Worm (Caenorhabditis elegans) whole organism, early embryonic: ENCODE data around the gene K01C8.2.

Experiments
- B0310.2 ChIP-seq: sonication (generic microtip); optimal IDR thresholded peaks from 2 replicates; lab custom pipeline; 2016; ENCODE audit warnings: mild to moderate bottlenecking, missing genetic modification characterization, missing compliant biosample characterization
- F13C5.2 ChIP-seq: sonication (generic microtip); optimal IDR thresholded peaks from 2 replicates; lab custom pipeline; 2017; ENCODE audit warnings: mild to moderate bottlenecking, missing genetic modification characterization, inconsistent platforms, missing compliant biosample characterization
- aly-1 ChIP-seq: sonication (generic microtip); optimal IDR thresholded peaks from 2 replicates; lab custom pipeline; 2016; ENCODE audit warnings: missing genetic modification characterization, missing compliant biosample characterization
- ama-1 ChIP-seq: fragments of 150-350 bp; optimal IDR thresholded peaks from 2 replicates; lab custom pipeline; 2014
- ceh-13 ChIP-seq: fragments of 200-800 bp; sonication (Bioruptor generic); optimal IDR thresholded peaks from 2 replicates; lab custom pipeline; 2018; ENCODE audit warnings: mild to moderate bottlenecking, missing genetic modification characterization, missing compliant biosample characterization
- ceh-36 ChIP-seq: sonication (generic microtip); optimal IDR thresholded peaks from 2 replicates; lab custom pipeline; 2016; ENCODE audit warnings: missing genetic modification characterization, inconsistent platforms, missing compliant biosample characterization
- ets-7 ChIP-seq: sonication (generic microtip); optimal IDR thresholded peaks from 2 replicates; lab custom pipeline; 2016; ENCODE audit warnings: missing genotype, missing genetic modification characterization, missing compliant biosample characterization
- flt-1 ChIP-seq: fragments of 200-800 bp; sonication (Bioruptor generic); IDR thresholded peaks from 2 replicates; pipeline ENCODE4 v1.3.6; 2022; ENCODE audit warnings: missing genetic modification characterization, missing compliant biosample characterization
- hmbx-1 ChIP-seq: sonication (generic microtip); optimal IDR thresholded peaks from 2 replicates; lab custom pipeline; 2016; ENCODE audit warnings: mild to moderate bottlenecking, missing genetic modification characterization, missing compliant biosample characterization
- hmg-4 ChIP-seq: fragments of 200-800 bp; sonication (Bioruptor generic); optimal IDR thresholded peaks from 2 replicates; lab custom pipeline; 2018; ENCODE audit warnings: mild to moderate bottlenecking, missing genetic modification characterization, missing compliant biosample characterization
- hnd-1 ChIP-seq: sonication (generic microtip); optimal IDR thresholded peaks from 2 replicates; lab custom pipeline; 2016; ENCODE audit warnings: missing genetic modification characterization, missing compliant biosample characterization
- pes-1 ChIP-seq: fragments of 200-800 bp; sonication (Bioruptor generic); IDR thresholded peaks from 2 replicates; pipeline ENCODE4 v1.3.6; 2022; ENCODE audit warnings: missing genetic modification reagents, missing genetic modification characterization, missing compliant biosample characterization
- scrt-1 ChIP-seq: fragments of 200-800 bp; sonication (Bioruptor generic); IDR thresholded peaks from 2 replicates; pipeline ENCODE4 v1.3.6; 2022; ENCODE audit warnings: missing genetic modification characterization, missing compliant biosample characterization
- sea-1 ChIP-seq: fragments of 200-800 bp; sonication (Bioruptor generic); conservative IDR thresholded peaks from 2 replicates; pipeline ENCODE4 v1.3.6; 2022; ENCODE audit warnings: missing genetic modification characterization, missing compliant biosample characterization
- tbx-11 ChIP-seq: fragments of 200-800 bp; sonication (Bioruptor generic); IDR thresholded peaks from 2 replicates; pipeline ENCODE4 v1.3.6; 2022; ENCODE audit warnings: missing genetic modification characterization, missing compliant biosample characterization
- tbx-37 ChIP-seq: fragments of 200-800 bp; sonication (Bioruptor generic); conservative IDR thresholded peaks from 2 replicates; pipeline ENCODE4 v1.3.6; 2022; ENCODE audit warnings: missing genetic modification reagents, missing genetic modification characterization, missing compliant biosample characterization
- tra-4 ChIP-seq: sonication (generic microtip); optimal IDR thresholded peaks from 2 replicates; lab custom pipeline; 2017; ENCODE audit warnings: missing genetic modification characterization, missing compliant biosample characterization

K01C8.2 gene

DNA sequence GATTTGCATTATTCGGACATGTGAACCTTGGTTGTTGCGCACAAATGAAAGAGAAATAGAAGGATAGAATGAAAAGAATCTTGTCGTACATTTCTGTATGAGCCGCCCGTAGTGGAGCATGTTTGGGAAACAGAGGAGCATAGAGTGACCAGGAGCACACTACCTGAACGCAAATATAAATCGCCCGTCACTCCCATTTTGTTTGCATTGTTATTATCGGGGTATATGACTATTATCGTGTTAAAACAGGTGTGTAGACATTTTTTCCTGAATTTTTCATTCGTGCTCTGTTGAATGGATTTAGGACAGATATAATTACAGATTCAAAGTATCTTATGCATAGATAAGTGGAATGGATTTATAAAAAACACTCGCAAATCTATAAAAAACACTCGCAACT, at the start of gene K01C8.2:
K01C8.2 (minus strand) TSS at position 101 of the 400 bp plus-strand sequence.
- TF ChIP-seq sea-1 (GFP tag; lab: Robert Waterston, UW) = no peak
- TF ChIP-seq tra-4 (tag; lab: Kevin White, UChicago) = no peak
- TF ChIP-seq tbx-11 (GFP tag; lab: Robert Waterston, UW) = no peak
- no peak for TF ChIP-seq hmg-4 (GFP tag; lab: Kevin White, UChicago)
- TF ChIP-seq hmbx-1 = no peak

DNA sequence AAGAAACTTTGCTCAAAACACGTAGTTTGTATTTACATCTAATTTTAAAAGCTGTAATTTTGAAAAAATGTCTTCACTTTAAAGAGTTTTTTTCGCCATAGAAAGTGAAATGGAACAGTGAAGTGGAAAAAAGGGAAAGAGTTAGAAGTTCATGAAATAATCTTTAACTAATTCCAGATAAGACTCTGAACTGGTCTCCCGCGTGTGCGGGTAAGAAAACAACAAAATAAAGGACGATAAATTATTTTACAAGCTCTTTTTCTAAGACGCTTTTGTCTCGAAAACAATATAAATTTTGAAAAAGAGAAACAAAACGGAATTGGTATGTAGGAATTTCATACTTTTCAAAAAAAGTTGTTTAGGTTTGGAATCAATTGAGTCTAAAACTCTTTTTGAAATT, 47.5 kb upstream of the K01C8.2 start:
- TF ChIP-seq tbx-11 (GFP tag; lab: Robert Waterston, UW) (no peak), ets-7 (no peak), aly-1 (tag; lab: Kevin White, UChicago) (no peak), hnd-1 (tag; lab: Kevin White, UChicago) (no peak), ceh-36 (tag; lab: Kevin White, UChicago) (no peak)

DNA sequence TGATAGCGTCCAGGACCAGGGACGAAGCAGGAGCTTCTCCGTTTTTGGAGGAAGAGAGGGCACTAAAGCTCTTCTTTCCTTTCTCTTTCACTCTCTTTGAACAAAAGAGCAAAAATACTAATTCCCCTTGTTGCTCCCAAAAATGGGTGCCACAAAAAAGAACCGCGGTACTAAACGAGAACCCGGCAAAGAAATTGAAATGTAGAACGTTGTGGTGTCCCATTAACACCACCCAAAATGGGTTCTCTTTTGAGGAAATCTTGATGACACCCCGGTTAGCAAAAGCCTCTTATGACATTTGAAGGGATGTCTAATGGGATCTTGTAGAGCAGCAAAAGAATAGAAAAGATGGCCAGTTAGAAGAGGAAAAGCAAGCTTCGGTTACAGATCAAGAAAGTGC, 45.5 kb upstream of the K01C8.2 start:
- no peak for TF ChIP-seq ets-7
- no peak for TF ChIP-seq hnd-1 (tag; lab: Kevin White, UChicago)
- TF ChIP-seq ceh-36 (tag; lab: Kevin White, UChicago) = no peak
- TF ChIP-seq tbx-11 (GFP tag; lab: Robert Waterston, UW) = no peak
- no peak for TF ChIP-seq aly-1 (tag; lab: Kevin White, UChicago)
- no peak for TF ChIP-seq hmbx-1
- no peak for TF ChIP-seq tra-4 (tag; lab: Kevin White, UChicago)
- no peak for TF ChIP-seq ceh-13
- no peak for TF ChIP-seq scrt-1 (GFP tag; lab: Robert Waterston, UW)
- no peak for TF ChIP-seq sea-1 (GFP tag; lab: Robert Waterston, UW)
- TF ChIP-seq pes-1 (GFP tag; lab: Robert Waterston, UW) = no peak
- no peak for TF ChIP-seq flt-1 (GFP tag; lab: Robert Waterston, UW)
- no peak for TF ChIP-seq ama-1
- TF ChIP-seq tbx-37 (GFP tag; lab: Robert Waterston, UW) = no peak
- TF ChIP-seq F13C5.2 (tag; lab: Kevin White, UChicago) = no peak
- no peak for TF ChIP-seq B0310.2 (tag; lab: Kevin White, UChicago)
- TF ChIP-seq hmg-4 (GFP tag; lab: Kevin White, UChicago) = no peak

DNA sequence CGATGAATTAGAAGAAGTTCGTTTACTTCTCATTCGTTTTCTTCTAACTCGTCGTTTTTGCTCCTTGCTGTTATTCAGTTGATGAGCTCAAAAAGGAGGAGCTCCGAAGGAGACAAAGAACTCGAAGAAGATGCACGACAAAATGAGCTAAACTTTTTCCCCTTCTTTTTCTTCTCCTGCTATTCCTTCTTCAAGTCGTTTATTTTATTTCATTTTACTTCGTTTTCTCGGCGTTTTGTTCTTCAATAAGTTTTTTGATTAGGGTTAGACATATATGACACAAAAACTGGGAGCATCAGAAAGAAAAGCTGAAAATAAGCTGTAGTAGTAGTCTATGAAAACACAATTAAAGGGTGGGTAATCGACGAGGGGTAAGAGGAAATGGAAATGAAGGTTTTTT, 42.8 kb upstream of the K01C8.2 start:
- TF ChIP-seq ets-7 (no peak), pes-1 (GFP tag; lab: Robert Waterston, UW) (no peak), hnd-1 (tag; lab: Kevin White, UChicago) (no peak), ceh-36 (tag; lab: Kevin White, UChicago) (no peak), scrt-1 (GFP tag; lab: Robert Waterston, UW) (no peak), tbx-37 (GFP tag; lab: Robert Waterston, UW) (no peak), B0310.2 (tag; lab: Kevin White, UChicago) (no peak), tbx-11 (GFP tag; lab: Robert Waterston, UW) (no peak), ceh-13 (no peak), flt-1 (GFP tag; lab: Robert Waterston, UW) (no peak), aly-1 (tag; lab: Kevin White, UChicago) (no peak), hmg-4 (GFP tag; lab: Kevin White, UChicago) (no peak), sea-1 (GFP tag; lab: Robert Waterston, UW) (no peak), hmbx-1 (no peak), tra-4 (tag; lab: Kevin White, UChicago) (no peak), F13C5.2 (tag; lab: Kevin White, UChicago) (no peak), ama-1 (no peak)

DNA sequence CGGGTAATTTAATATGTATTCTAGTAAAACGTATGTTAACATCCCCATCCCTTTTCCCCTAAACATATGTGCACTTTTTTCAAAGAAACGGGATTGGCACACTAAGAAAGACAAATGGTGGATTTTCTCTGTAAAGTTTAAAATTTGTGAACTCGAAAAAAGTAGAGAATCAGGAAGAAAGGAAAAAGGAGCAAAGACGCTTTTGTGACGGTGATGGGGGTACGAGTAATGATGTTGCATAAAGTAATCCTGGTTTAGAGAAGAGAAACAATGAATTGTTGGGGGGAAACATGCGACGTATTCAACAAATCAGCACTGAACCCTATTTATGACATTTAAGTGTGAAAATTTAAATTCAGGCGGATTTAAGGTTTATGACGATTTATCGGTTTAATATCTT, 42.2 kb upstream of the K01C8.2 start:
- TF ChIP-seq ama-1 = no peak
- no peak for TF ChIP-seq hmbx-1
- TF ChIP-seq tra-4 (tag; lab: Kevin White, UChicago) = no peak
- TF ChIP-seq aly-1 (tag; lab: Kevin White, UChicago) = no peak
- no peak for TF ChIP-seq scrt-1 (GFP tag; lab: Robert Waterston, UW)
- no peak for TF ChIP-seq pes-1 (GFP tag; lab: Robert Waterston, UW)

DNA sequence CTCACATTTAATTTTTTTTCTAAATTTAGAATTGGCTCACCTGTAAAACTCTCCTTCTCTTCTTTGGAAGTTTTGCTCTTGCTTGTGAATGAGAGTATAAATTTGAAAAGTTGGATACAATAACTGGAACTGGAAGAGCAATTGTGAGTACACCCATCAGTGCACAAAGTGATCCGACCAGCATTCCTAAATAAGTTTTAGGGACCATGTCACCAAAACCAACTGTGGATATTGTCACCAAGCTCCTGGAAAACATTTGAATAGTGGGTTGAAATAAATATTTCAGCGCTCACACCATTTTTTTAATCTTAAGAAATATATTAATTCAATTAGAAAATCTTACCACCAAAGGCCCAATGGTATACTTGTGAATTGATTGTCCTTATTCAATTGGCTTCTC, 39.1 kb upstream of the K01C8.2 start:
- TF ChIP-seq hmg-4 (GFP tag; lab: Kevin White, UChicago) = no peak

DNA sequence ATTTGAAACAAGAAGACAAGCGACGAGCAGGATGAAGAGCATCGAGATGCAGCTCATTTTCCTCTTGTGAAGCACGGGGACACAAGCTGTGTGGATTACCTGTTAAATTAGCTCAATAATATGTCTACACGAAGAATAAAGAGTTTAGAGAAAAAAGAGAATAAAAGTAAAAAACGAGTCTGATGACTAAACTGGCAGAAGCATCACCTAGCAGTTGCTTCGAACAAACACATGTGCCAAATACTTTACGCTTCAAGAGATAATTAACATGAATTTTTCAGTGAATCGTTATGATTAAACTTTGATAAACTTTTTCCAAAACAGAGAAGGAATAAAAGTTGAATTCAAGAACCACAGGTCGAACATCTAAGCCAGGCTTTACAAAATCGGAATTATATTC, 26.0 kb upstream of the K01C8.2 start, which contains the start of gene nlp-55:
nlp-55 (minus strand) TSS at position 101 of the 400 bp plus-strand sequence.
- TF ChIP-seq ceh-36 (tag; lab: Kevin White, UChicago) (no peak), ama-1 (no peak), hnd-1 (tag; lab: Kevin White, UChicago) (no peak), sea-1 (GFP tag; lab: Robert Waterston, UW) (no peak), tra-4 (tag; lab: Kevin White, UChicago) (no peak), hmg-4 (GFP tag; lab: Kevin White, UChicago) (no peak), aly-1 (tag; lab: Kevin White, UChicago) (no peak), tbx-11 (GFP tag; lab: Robert Waterston, UW) (no peak), B0310.2 (tag; lab: Kevin White, UChicago) (no peak)

DNA sequence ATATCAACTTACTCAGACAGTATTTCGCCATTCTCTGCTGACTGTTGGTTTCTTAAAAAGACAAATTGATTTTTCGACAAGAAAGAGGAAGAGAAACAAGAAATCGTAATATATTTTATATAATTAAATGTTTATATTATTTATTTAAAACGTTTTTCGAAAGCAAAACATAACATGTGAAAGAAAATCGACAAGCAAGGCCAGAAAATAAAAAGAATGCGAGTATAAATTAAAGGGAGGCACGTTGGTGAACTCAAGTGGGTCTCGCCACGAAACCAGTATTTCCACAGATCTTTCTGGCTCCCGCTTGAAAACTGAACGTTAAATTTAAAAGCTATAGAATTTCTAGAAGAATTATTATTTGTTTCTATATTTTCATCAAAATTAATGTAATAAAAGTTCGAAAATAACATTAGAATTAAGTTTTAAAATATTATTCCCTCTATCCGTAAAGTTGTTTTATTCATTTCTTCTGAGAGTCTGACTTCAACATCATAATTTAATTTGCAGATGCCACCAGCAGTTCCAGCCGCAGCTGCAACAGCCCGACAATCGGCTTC, 14.0 kb upstream of the K01C8.2 start, which contains the start of the genes nst-1 and cct-4:
nst-1 (minus strand) TSS at position 51 of the 560 bp plus-strand sequence.
cct-4 (plus strand) TSS at position 510 of the 560 bp plus-strand sequence.
- no peak for TF ChIP-seq F13C5.2 (tag; lab: Kevin White, UChicago)
- TF ChIP-seq scrt-1 (GFP tag; lab: Robert Waterston, UW) = no peak
- TF ChIP-seq flt-1 (GFP tag; lab: Robert Waterston, UW) = no peak
- no peak for TF ChIP-seq B0310.2 (tag; lab: Kevin White, UChicago)
- no peak for TF ChIP-seq tbx-37 (GFP tag; lab: Robert Waterston, UW)
- TF ChIP-seq ceh-36 (tag; lab: Kevin White, UChicago) = no peak
- TF ChIP-seq hmbx-1 = no peak
- TF ChIP-seq sea-1 (GFP tag; lab: Robert Waterston, UW) = no peak
- TF ChIP-seq pes-1 (GFP tag; lab: Robert Waterston, UW) = no peak
- no peak for TF ChIP-seq tbx-11 (GFP tag; lab: Robert Waterston, UW)
- no peak for TF ChIP-seq hnd-1 (tag; lab: Kevin White, UChicago)
- TF ChIP-seq ets-7 = no peak
- no peak for TF ChIP-seq ceh-13
- no peak for TF ChIP-seq hmg-4 (GFP tag; lab: Kevin White, UChicago)
- no peak for TF ChIP-seq tra-4 (tag; lab: Kevin White, UChicago)
- no peak for TF ChIP-seq aly-1 (tag; lab: Kevin White, UChicago)
- no peak for TF ChIP-seq ama-1
